Fruit fly (Drosophila melanogaster): ENCODE results near the gene CG42446.

DNA sequence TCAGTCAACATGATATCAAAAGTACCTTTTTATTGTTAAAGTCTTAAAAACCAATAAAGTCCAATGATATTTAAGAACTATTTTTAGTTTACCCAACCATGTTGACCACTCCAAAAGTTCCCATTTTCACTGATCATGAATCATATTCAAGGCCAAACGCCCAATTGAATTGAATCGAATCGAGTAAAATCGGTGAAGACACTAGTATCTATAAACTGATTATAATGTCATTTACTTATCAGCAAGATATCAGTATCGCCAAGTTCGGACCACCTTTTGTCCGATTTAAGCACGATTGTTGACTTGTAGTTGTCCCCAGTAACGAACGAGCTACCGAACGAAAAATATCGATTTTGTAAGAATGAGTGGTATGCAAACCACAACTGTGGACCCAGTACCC lies 36.8 kb downstream of the CG42446 start, which contains the start of gene CG6901:
- TF ChIP-seq Hr83 (GFP tag; optimal IDR thresholded peaks at IDR 0.05; ENCODE audit: poor library complexity, severe bottlenecking) (no peak), dmrt93B (GFP tag; optimal IDR thresholded peaks at IDR 0.05) (no peak), Abd-B (GFP tag; optimal IDR thresholded peaks at IDR 0.05) (no peak), h (GFP tag; optimal IDR thresholded peaks at IDR 0.05) (no peak), Hr78 (GFP tag; optimal IDR thresholded peaks at IDR 0.05) (no peak), usp (GFP tag; optimal IDR thresholded peaks at IDR 0.05) (no peak), fru (GFP tag; optimal IDR thresholded peaks at IDR 0.05) (no peak), ey (GFP tag; optimal IDR thresholded peaks at IDR 0.05) (no peak), pan (optimal IDR thresholded peaks at IDR 0.05) (no peak), Vsx2 (GFP tag; optimal IDR thresholded peaks at IDR 0.05; ENCODE audit: partially characterized antibody) (no peak), lola (GFP tag; optimal IDR thresholded peaks at IDR 0.05) (no peak), br (GFP tag; optimal IDR thresholded peaks at IDR 0.05) (no peak)
